Worm (Caenorhabditis elegans) whole organism, L4/young adult: ENCODE data around the gene W10G11.19.

Experiments
- W03F9.2 ChIP-seq: fragments of 150-350 bp; optimal IDR thresholded peaks from 2 replicates; lab custom pipeline; 2014; ENCODE audit warnings: missing biosample characterization, missing genetic modification characterization
- him-1 ChIP-seq: sonication (generic microtip); optimal IDR thresholded peaks from 2 replicates; lab custom pipeline; 2016; ENCODE audit warnings: missing genotype, missing genetic modification reagents, missing genetic modification characterization, missing compliant biosample characterization

DNA sequence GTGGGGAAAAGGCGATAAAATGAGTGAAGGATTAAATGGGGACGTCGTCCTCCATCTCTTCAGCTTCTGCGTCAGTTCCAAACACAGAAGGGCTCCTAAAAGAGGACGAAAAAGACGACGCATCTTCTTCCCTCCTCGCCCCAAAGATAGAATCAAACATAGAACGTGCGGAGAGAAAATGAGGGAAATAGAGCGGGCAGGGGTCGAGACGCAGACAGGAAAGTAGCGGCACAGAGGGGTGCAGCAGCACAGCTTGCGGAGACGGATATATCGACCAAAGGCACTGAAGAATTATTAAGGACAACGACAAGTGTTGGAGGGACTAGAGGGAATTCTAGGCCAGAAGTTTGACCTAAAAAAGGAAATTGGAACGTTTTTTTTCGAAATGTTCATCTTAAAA lies 3.2 kb upstream of the W10G11.19 start:
- TF ChIP-seq W03F9.2 (tag; lab: Kevin White, UChicago) (no peak), him-1 (tag; lab: Kevin White, UChicago) (peak; percentile 3)
